Worm (Caenorhabditis elegans) whole organism, L4 larva: ENCODE data around the gene srh-187.

Source experiments
- D1046.2 ChIP-seq: fragments of 200-800 bp; sonication (Bioruptor generic); IDR thresholded peaks from 2 replicates; pipeline ENCODE4 v1.3.6; 2022; ENCODE audit warnings: missing genetic modification characterization, missing compliant biosample characterization
- F44E2.7 ChIP-seq: fragments of 200-800 bp; sonication (Bioruptor generic); IDR thresholded peaks from 2 replicates; pipeline ENCODE4 v2.1.2; 2022; ENCODE audit warnings: missing genetic modification characterization, missing compliant biosample characterization
- F49E8.2 ChIP-seq: sonication (generic microtip); optimal IDR thresholded peaks from 2 replicates; lab custom pipeline; 2016; ENCODE audit warnings: missing compliant biosample characterization, mild to moderate bottlenecking, missing genetic modification characterization, borderline replicate concordance
- Y105C5A.15 ChIP-seq: fragments of 200-800 bp; sonication (Bioruptor generic); IDR thresholded peaks from 2 replicates; pipeline ENCODE4 v1.3.6; 2022; ENCODE audit warnings: missing genetic modification characterization, missing compliant biosample characterization
- Y48G9A.11 ChIP-seq: fragments of 200-800 bp; sonication (Bioruptor generic); IDR thresholded peaks from 2 replicates; pipeline ENCODE4 v1.3.6; 2022; ENCODE audit warnings: missing genetic modification reagents, missing genetic modification characterization, missing compliant biosample characterization
- Y75B8A.6 ChIP-seq: fragments of 200-800 bp; sonication (Bioruptor generic); IDR thresholded peaks from 2 replicates; pipeline ENCODE4 v1.3.6; 2022; ENCODE audit warnings: missing genetic modification reagents, missing genetic modification characterization, missing compliant biosample characterization
- ZK546.5 ChIP-seq, 2 experiments: sonication (generic microtip); optimal IDR thresholded peaks; 2 replicates each; lab custom pipeline; 2017; ENCODE audit warnings: missing biosample characterization in 2 of 2, missing genetic modification characterization in 2 of 2
- aha-1 ChIP-seq: fragments of 150-350 bp; peaks from one replicate; lab custom pipeline; 2014; ENCODE audit warnings: missing biosample characterization, missing genetic modification characterization
- aly-2 ChIP-seq: sonication (generic microtip); optimal IDR thresholded peaks from 2 replicates; lab custom pipeline; 2018; ENCODE audit warnings: missing biosample characterization, missing genetic modification characterization
- ceh-20 ChIP-seq: fragments of 200-800 bp; sonication (Bioruptor generic); IDR thresholded peaks from 2 replicates; pipeline ENCODE4 v1.3.6; 2022; ENCODE audit warnings: missing genetic modification reagents, missing genetic modification characterization, missing compliant biosample characterization
- ceh-28 ChIP-seq: fragments of 150-350 bp; optimal IDR thresholded peaks from 2 replicates; lab custom pipeline; 2014; ENCODE audit warnings: missing biosample characterization, missing genetic modification reagents, missing genetic modification characterization
- ceh-62 ChIP-seq: sonication (generic microtip); optimal IDR thresholded peaks from 2 replicates; lab custom pipeline; 2017; ENCODE audit warnings: missing biosample characterization, missing genetic modification characterization
- ces-1 ChIP-seq: fragments of 150-350 bp; sonication (generic microtip); optimal IDR thresholded peaks from 4 replicates; lab custom pipeline; 2014; ENCODE audit warnings: missing biosample characterization, missing genetic modification reagents, missing genetic modification characterization
- daf-19 ChIP-seq: fragments of 200-800 bp; sonication (Bioruptor generic); conservative IDR thresholded peaks from 2 replicates; pipeline ENCODE4 v1.3.6; 2022; ENCODE audit warnings: missing genetic modification characterization, missing compliant biosample characterization
- dmd-6 ChIP-seq: fragments of 200-800 bp; sonication (Bioruptor generic); IDR thresholded peaks from 2 replicates; pipeline ENCODE4 v1.3.6; 2022; ENCODE audit warnings: missing genetic modification reagents, missing genetic modification characterization, missing compliant biosample characterization
- dmd-9 ChIP-seq: fragments of 200-800 bp; sonication (Bioruptor generic); IDR thresholded peaks from 2 replicates; pipeline ENCODE4 v1.3.6; 2022; ENCODE audit warnings: missing genetic modification reagents, missing genetic modification characterization, missing compliant biosample characterization
- dve-1 ChIP-seq: sonication (generic microtip); optimal IDR thresholded peaks from 2 replicates; lab custom pipeline; 2017; ENCODE audit warnings: antibody characterized with exemption, mild to moderate bottlenecking, missing genetic modification characterization, missing compliant biosample characterization; ENCODE audit not compliant: insufficient read depth
- egl-43 ChIP-seq: fragments of 200-800 bp; sonication (Bioruptor generic); IDR thresholded peaks from 2 replicates; pipeline ENCODE4 v1.3.6; 2022; ENCODE audit warnings: missing genetic modification reagents, missing genetic modification characterization, missing compliant biosample characterization
- fkh-10 ChIP-seq: fragments of 150-350 bp; optimal IDR thresholded peaks from 2 replicates; lab custom pipeline; 2014; ENCODE audit warnings: missing biosample characterization, missing genetic modification reagents, missing genetic modification characterization
- hlh-11 ChIP-seq: fragments of 200-800 bp; sonication (Bioruptor generic); optimal IDR thresholded peaks from 2 replicates; lab custom pipeline; 2018; ENCODE audit warnings: mild to moderate bottlenecking, missing genetic modification characterization, missing compliant biosample characterization
- lin-13 ChIP-seq: fragments of 150-350 bp; optimal IDR thresholded peaks from 2 replicates; lab custom pipeline; 2014; ENCODE audit warnings: missing biosample characterization, missing genetic modification reagents, missing genetic modification characterization
- lin-38 ChIP-seq: fragments of 200-800 bp; sonication (Bioruptor generic); IDR thresholded peaks from 2 replicates; pipeline ENCODE4 v1.3.6; 2022; ENCODE audit warnings: missing genetic modification reagents, missing genetic modification characterization, missing compliant biosample characterization
- madf-9 ChIP-seq: fragments of 200-800 bp; sonication (Bioruptor generic); conservative IDR thresholded peaks from 2 replicates; pipeline ENCODE4 v1.3.6; 2022; ENCODE audit warnings: missing genetic modification reagents, missing genetic modification characterization, missing compliant biosample characterization
- mep-1 ChIP-seq: fragments of 150-350 bp; sonication (generic microtip); optimal IDR thresholded peaks from 3 replicates; lab custom pipeline; 2014; ENCODE audit warnings: missing biosample characterization, missing genetic modification characterization
- mxl-3 ChIP-seq: fragments of 200-800 bp; sonication (Bioruptor generic); optimal IDR thresholded peaks from 2 replicates; lab custom pipeline; 2018; ENCODE audit warnings: mild to moderate bottlenecking, missing genetic modification characterization, missing compliant biosample characterization
- nhr-11 ChIP-seq: fragments of 150-350 bp; optimal IDR thresholded peaks from 2 replicates; lab custom pipeline; 2014; ENCODE audit warnings: missing biosample characterization, missing genetic modification characterization
- nhr-237 ChIP-seq: sonication (generic microtip); optimal IDR thresholded peaks from 2 replicates; lab custom pipeline; 2017; ENCODE audit warnings: missing biosample characterization, missing genetic modification characterization
- nhr-42 ChIP-seq: fragments of 200-800 bp; sonication (Bioruptor generic); IDR thresholded peaks from 2 replicates; pipeline ENCODE4 v1.3.6; 2022; ENCODE audit warnings: missing genetic modification characterization, missing compliant biosample characterization
- nhr-6 ChIP-seq: fragments of 150-350 bp; optimal IDR thresholded peaks from 2 replicates; lab custom pipeline; 2014; ENCODE audit warnings: missing biosample characterization, missing genetic modification characterization
- nhr-76 ChIP-seq: fragments of 150-350 bp; optimal IDR thresholded peaks from 2 replicates; lab custom pipeline; 2014; ENCODE audit warnings: missing biosample characterization, missing genetic modification characterization
- nhr-77 ChIP-seq: fragments of 150-350 bp; optimal IDR thresholded peaks from 2 replicates; lab custom pipeline; 2014; ENCODE audit warnings: missing biosample characterization, missing genetic modification characterization
- sdz-12 ChIP-seq: fragments of 200-800 bp; sonication (Bioruptor generic); optimal IDR thresholded peaks from 2 replicates; lab custom pipeline; 2018; ENCODE audit warnings: mild to moderate bottlenecking, missing genetic modification characterization, missing compliant biosample characterization
- set-16 ChIP-seq: fragments of 200-800 bp; sonication (Bioruptor generic); IDR thresholded peaks from 2 replicates; pipeline ENCODE4 v1.3.6; 2022; ENCODE audit warnings: missing genetic modification reagents, missing genetic modification characterization, missing compliant biosample characterization
- skn-1 ChIP-seq: fragments of 150-350 bp; optimal IDR thresholded peaks from 2 replicates; lab custom pipeline; 2014; ENCODE audit warnings: missing biosample characterization, missing genetic modification characterization
- spr-1 ChIP-seq: sonication (generic microtip); optimal IDR thresholded peaks from 2 replicates; lab custom pipeline; 2016; ENCODE audit warnings: mild to moderate bottlenecking, missing genetic modification characterization, missing compliant biosample characterization
- spr-3 ChIP-seq: fragments of 200-800 bp; sonication (Bioruptor generic); optimal IDR thresholded peaks from 2 replicates; lab custom pipeline; 2018; ENCODE audit warnings: mild to moderate bottlenecking, missing genetic modification characterization, missing compliant biosample characterization
- unc-62 ChIP-seq, 3 experiments: fragments of 150-350 bp in 1 of 3; sonication (generic microtip); optimal IDR thresholded peaks in 2 of 3; peaks in 1 of 3; 1 replicate in 1 of 3; 2 replicates in 2 of 3; lab custom pipeline; 2014 to 2017; ENCODE audit warnings: missing biosample characterization in 3 of 3, missing genetic modification characterization in 3 of 3, missing genetic modification reagents in 3 of 3, missing genotype in 1 of 3
- zag-1 ChIP-seq: fragments of 150-350 bp; optimal IDR thresholded peaks from 2 replicates; lab custom pipeline; 2014; ENCODE audit warnings: missing biosample characterization, missing genetic modification characterization
- zip-11 ChIP-seq: fragments of 200-800 bp; sonication (Bioruptor generic); IDR thresholded peaks from 2 replicates; pipeline ENCODE4 v1.3.6; 2022; ENCODE audit warnings: missing genetic modification characterization, missing compliant biosample characterization
- ztf-11 ChIP-seq: fragments of 150-350 bp; optimal IDR thresholded peaks from 2 replicates; lab custom pipeline; 2014; ENCODE audit warnings: missing biosample characterization, missing genetic modification characterization
- ztf-7 ChIP-seq: fragments of 150-350 bp; optimal IDR thresholded peaks from 2 replicates; lab custom pipeline; 2014; ENCODE audit warnings: missing biosample characterization, missing genetic modification characterization

srh-187 gene

ce11 chrV:7339831-7340230 lies at the start of gene srh-187:
TSS of gene srh-187 (minus strand) at chrV:7339931.
- TF ChIP-seq F44E2.7 (GFP tag; lab: Robert Waterston, UW) (no peak), ceh-20 (GFP tag; lab: Robert Waterston, UW) (no peak), ces-1 (GFP tag; lab: Kevin White, UChicago) (no peak), sdz-12 (no peak), nhr-77 (tag; lab: Kevin White, UChicago) (no peak), aly-2 (tag; lab: Kevin White, UChicago) (no peak), dmd-9 (GFP tag; lab: Robert Waterston, UW) (no peak), fkh-10 (no peak), nhr-237 (tag; lab: Kevin White, UChicago) (no peak), zag-1 (no peak), D1046.2 (GFP tag; lab: Robert Waterston, UW) (no peak)

- TF ChIP-seq egl-43 (GFP tag; lab: Robert Waterston, UW) (no peak), Y48G9A.11 (GFP tag; lab: Robert Waterston, UW) (no peak), ZK546.5 (tag; optimal IDR thresholded peaks at IDR 0.05; lab: Kevin White, UChicago) (no peak), nhr-6 (no peak), skn-1 (no peak), hlh-11 (tag; lab: Kevin White, UChicago) (no peak), spr-3 (no peak), madf-9 (GFP tag; lab: Robert Waterston, UW) (no peak), set-16 (GFP tag; lab: Robert Waterston, UW) (no peak), zip-11 (GFP tag; lab: Robert Waterston, UW) (no peak), mep-1 (tag; lab: Kevin White, UChicago) (no peak), spr-1 (tag; lab: Kevin White, UChicago) (no peak), lin-38 (GFP tag; lab: Robert Waterston, UW) (no peak), unc-62 (GFP tag; optimal IDR thresholded peaks at IDR 0.05 in 1 of 2; lab: Kevin White, UChicago) (no peak), unc-62 (tag; optimal IDR thresholded peaks at IDR 0.05; lab: Kevin White, UChicago) (no peak), F49E8.2 (tag; lab: Kevin White, UChicago) (no peak), nhr-76 (tag; lab: Kevin White, UChicago) (no peak), daf-19 (no peak), Y105C5A.15 (GFP tag; lab: Robert Waterston, UW) (no peak)
Observed at ce11 chrV:7387755-7388154, 48.0 kb upstream of the srh-187 start, which contains the start of gene C02H6.3. TSS of gene C02H6.3 (minus strand) at chrV:7387855.

DNA sequence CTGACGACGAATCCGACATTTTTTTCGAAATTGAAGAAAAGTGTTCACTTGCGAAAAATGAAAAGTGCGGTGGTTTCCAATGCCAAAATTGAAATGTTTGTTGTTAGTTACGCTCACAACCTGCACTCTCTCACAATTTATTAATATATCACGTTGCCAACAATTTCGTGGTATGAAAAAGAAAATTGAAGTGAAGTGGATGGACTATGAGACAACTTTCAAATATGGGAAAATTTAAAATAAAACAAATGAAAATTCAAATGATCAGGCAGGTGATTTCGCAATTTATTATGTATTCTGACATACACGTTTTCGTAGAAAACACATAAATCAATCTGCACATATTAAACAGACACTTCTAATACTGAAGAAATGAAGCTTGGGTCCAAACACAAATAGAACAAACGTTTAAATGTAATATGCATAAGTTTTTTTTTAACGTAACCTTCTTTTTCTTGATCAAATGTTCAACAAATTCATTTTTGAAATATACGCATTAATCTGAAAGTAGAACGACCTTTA lies 46.4 kb upstream of the srh-187 start, which contains the start of gene srp-6:
srp-6 (minus strand) TSS at position 51 of the 522 bp plus-strand sequence.
- TF ChIP-seq dve-1 (tag; lab: Kevin White, UChicago): peak; percentile 10
- no peak for TF ChIP-seq nhr-6
- no peak for TF ChIP-seq zip-11 (GFP tag; lab: Robert Waterston, UW)
- peak; percentile 9 for TF ChIP-seq nhr-11 (tag; lab: Kevin White, UChicago)
- TF ChIP-seq unc-62 (GFP tag; optimal IDR thresholded peaks at IDR 0.05 in 1 of 2; lab: Kevin White, UChicago): peak in 1 of 2 experiments; percentile 66
- TF ChIP-seq unc-62 (tag; optimal IDR thresholded peaks at IDR 0.05; lab: Kevin White, UChicago): no peak

DNA sequence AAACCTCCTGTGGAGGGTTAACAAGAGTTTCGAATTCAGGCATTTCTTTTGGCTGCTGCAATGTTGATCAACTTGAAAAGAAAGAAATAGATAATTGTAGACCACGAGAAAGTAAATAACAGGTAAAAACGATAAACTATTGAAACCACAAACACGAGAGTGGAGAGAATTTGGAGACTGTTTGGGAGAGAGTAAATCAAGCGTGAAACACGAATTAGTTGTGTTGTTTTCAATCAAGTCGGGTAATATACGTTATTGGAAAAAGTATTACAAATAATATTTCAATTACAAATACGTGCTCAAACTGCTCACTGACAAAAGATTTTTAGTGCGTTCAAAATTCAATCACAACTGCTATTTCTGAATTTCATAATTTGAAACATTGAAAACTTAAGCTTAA lies 41.3 kb upstream of the srh-187 start, which contains the start of gene C03G6.17:
C03G6.17 (minus strand) TSS at position 101 of the 400 bp plus-strand sequence.
- TF ChIP-seq aha-1 (tag; lab: Kevin White, UChicago) (peak; percentile 22), nhr-42 (no peak)

ce11 chrV:7379384-7379783 lies 39.7 kb upstream of the srh-187 start, which contains the start of gene srsx-24:
TSS of gene srsx-24 (minus strand) at chrV:7379484.
- TF ChIP-seq ceh-62 (no peak), ztf-11 (tag; lab: Kevin White, UChicago) (no peak), ceh-28 (tag; lab: Kevin White, UChicago) (no peak), dmd-6 (no peak), lin-13 (GFP tag; lab: Kevin White, UChicago) (no peak), Y75B8A.6 (GFP tag; lab: Robert Waterston, UW) (no peak), ztf-7 (no peak), mxl-3 (GFP tag; lab: Kevin White, UChicago) (no peak)
